Worm (Caenorhabditis elegans) whole organism, young adult: ENCODE measurements around the gene C27F2.4.
A peak's percentile ranks its signal among the peaks of the same experiment; 100 is the strongest.

ENCODE experiments used
- B0019.2 ChIP-seq: fragments of 200-800 bp; sonication (Bioruptor generic); conservative IDR thresholded peaks from 2 replicates; pipeline ENCODE4 v1.3.6; 2022; ENCODE audit warnings: missing genetic modification reagents, missing genetic modification characterization, missing compliant biosample characterization
- B0035.1 ChIP-seq: sonication (generic microtip); optimal IDR thresholded peaks from 2 replicates; lab custom pipeline; 2016; ENCODE audit warnings: missing genetic modification characterization, mild to moderate bottlenecking, missing compliant biosample characterization, missing genotype, missing genetic modification reagents
- B0336.3 ChIP-seq: fragments of 200-800 bp; sonication (Bioruptor generic); IDR thresholded peaks from 2 replicates; pipeline ENCODE4 v1.3.6; 2022; ENCODE audit warnings: missing genetic modification characterization, missing compliant biosample characterization
- C17E4.6 ChIP-seq: fragments of 200-800 bp; sonication (Bioruptor generic); IDR thresholded peaks from 2 replicates; pipeline ENCODE4 v1.3.6; 2022; ENCODE audit warnings: missing genetic modification reagents, missing genetic modification characterization, missing compliant biosample characterization
- F49E8.2 ChIP-seq: sonication (generic microtip); optimal IDR thresholded peaks from 3 replicates; lab custom pipeline; 2017; ENCODE audit warnings: missing genetic modification characterization, mild to moderate bottlenecking, missing compliant biosample characterization, antibody characterized with exemption, moderate library complexity; ENCODE audit not compliant: insufficient read depth
- F52B5.7 ChIP-seq: sonication (generic microtip); optimal IDR thresholded peaks from 2 replicates; lab custom pipeline; 2016; ENCODE audit warnings: mild to moderate bottlenecking, missing genetic modification characterization, missing compliant biosample characterization
- T07F8.4 ChIP-seq: sonication (generic microtip); optimal IDR thresholded peaks from 2 replicates; lab custom pipeline; 2016; ENCODE audit warnings: mild to moderate bottlenecking, missing genetic modification characterization, moderate library complexity, missing compliant biosample characterization
- Y53G8AR.9 ChIP-seq: fragments of 200-800 bp; sonication (Bioruptor generic); conservative IDR thresholded peaks from 2 replicates; pipeline ENCODE4 v1.3.6; 2022; ENCODE audit warnings: missing genetic modification reagents, missing genetic modification characterization, missing compliant biosample characterization
- Y56A3A.18 ChIP-seq: fragments of 200-800 bp; sonication (Bioruptor generic); IDR thresholded peaks from 2 replicates; pipeline ENCODE4 v1.3.6; 2022; ENCODE audit warnings: missing genetic modification reagents, missing genetic modification characterization, missing compliant biosample characterization
- Y67H2A.10 ChIP-seq: fragments of 200-800 bp; sonication (Bioruptor generic); conservative IDR thresholded peaks from 2 replicates; pipeline ENCODE4 v1.3.6; 2022; ENCODE audit warnings: missing genetic modification reagents, missing genetic modification characterization, missing compliant biosample characterization
- bed-2 ChIP-seq: fragments of 200-800 bp; sonication (Bioruptor generic); IDR thresholded peaks from 2 replicates; pipeline ENCODE4 v1.3.6; 2022; ENCODE audit warnings: missing genetic modification reagents, missing genetic modification characterization, missing compliant biosample characterization
- ccch-3 ChIP-seq: fragments of 200-800 bp; sonication (Bioruptor generic); optimal IDR thresholded peaks from 2 replicates; lab custom pipeline; 2018; ENCODE audit warnings: mild to moderate bottlenecking, missing genetic modification characterization, missing compliant biosample characterization
- ceh-91 ChIP-seq: fragments of 200-800 bp; sonication (Bioruptor generic); IDR thresholded peaks from 2 replicates; pipeline ENCODE4 v1.3.6; 2022; ENCODE audit warnings: missing genetic modification reagents, missing genetic modification characterization, missing compliant biosample characterization
- dox-1 ChIP-seq: fragments of 200-800 bp; sonication (Bioruptor generic); IDR thresholded peaks from 2 replicates; pipeline ENCODE4 v1.3.6; 2022; ENCODE audit warnings: missing genetic modification reagents, missing genetic modification characterization, missing compliant biosample characterization
- egl-18 ChIP-seq: fragments of 200-800 bp; sonication (Bioruptor generic); IDR thresholded peaks from 2 replicates; pipeline ENCODE4 v1.3.6; 2022; ENCODE audit warnings: missing genetic modification reagents, missing genetic modification characterization, missing compliant biosample characterization
- egl-44 ChIP-seq: fragments of 200-800 bp; sonication (Bioruptor generic); IDR thresholded peaks from 2 replicates; pipeline ENCODE4 v1.3.6; 2022; ENCODE audit warnings: missing genetic modification reagents, missing genetic modification characterization, missing compliant biosample characterization
- ekl-4 ChIP-seq: fragments of 200-800 bp; sonication (Bioruptor generic); IDR thresholded peaks from 2 replicates; pipeline ENCODE4 v1.3.6; 2022; ENCODE audit warnings: missing genetic modification reagents, missing genetic modification characterization, missing compliant biosample characterization
- ets-4 ChIP-seq: fragments of 200-800 bp; sonication (Bioruptor generic); optimal IDR thresholded peaks from 2 replicates; lab custom pipeline; 2018; ENCODE audit warnings: mild to moderate bottlenecking, missing genetic modification characterization, missing compliant biosample characterization
- hlh-26 ChIP-seq: fragments of 200-800 bp; sonication (Bioruptor generic); conservative IDR thresholded peaks from 2 replicates; pipeline ENCODE4 v1.3.6; 2022; ENCODE audit warnings: missing genetic modification reagents, missing genetic modification characterization, missing compliant biosample characterization
- hmg-20 ChIP-seq: fragments of 200-800 bp; sonication (Bioruptor generic); IDR thresholded peaks from 2 replicates; pipeline ENCODE4 v1.3.6; 2022; ENCODE audit warnings: missing genetic modification reagents, missing genetic modification characterization, missing compliant biosample characterization
- hrde-1 ChIP-seq: sonication (generic microtip); optimal IDR thresholded peaks from 2 replicates; lab custom pipeline; 2016; ENCODE audit warnings: missing genetic modification characterization, mild to moderate bottlenecking, missing compliant biosample characterization, moderate library complexity, missing genotype, missing genetic modification reagents, borderline replicate concordance
- let-526 ChIP-seq: fragments of 200-800 bp; sonication (Bioruptor generic); IDR thresholded peaks from 2 replicates; pipeline ENCODE4 v1.3.6; 2022; ENCODE audit warnings: missing genetic modification reagents, missing genetic modification characterization, missing compliant biosample characterization
- let-607 ChIP-seq, 2 experiments: fragments of 200-800 bp in 1 of 2; sonication (Bioruptor generic) in 1 of 2; sonication (generic microtip) in 1 of 2; optimal IDR thresholded peaks; 2 replicates each; lab custom pipeline; 2016 to 2018; ENCODE audit warnings: mild to moderate bottlenecking in 2 of 2, missing compliant biosample characterization in 2 of 2, missing genetic modification characterization in 2 of 2, moderate library complexity in 2 of 2, missing genotype in 1 of 2
- lin-54 ChIP-seq: fragments of 200-800 bp; sonication (Bioruptor generic); optimal IDR thresholded peaks from 2 replicates; lab custom pipeline; 2018; ENCODE audit warnings: mild to moderate bottlenecking, missing genetic modification characterization, missing compliant biosample characterization
- lir-1 ChIP-seq: fragments of 200-800 bp; sonication (Bioruptor generic); conservative IDR thresholded peaks from 2 replicates; pipeline ENCODE4 v1.3.6; 2022; ENCODE audit warnings: missing genetic modification reagents, missing genetic modification characterization, missing compliant biosample characterization
- lsl-1 ChIP-seq: fragments of 200-800 bp; sonication (Bioruptor generic); optimal IDR thresholded peaks from 2 replicates; lab custom pipeline; 2018; ENCODE audit warnings: mild to moderate bottlenecking, missing genetic modification characterization, moderate library complexity, missing compliant biosample characterization
- lsy-27 ChIP-seq: sonication (generic microtip); optimal IDR thresholded peaks from 2 replicates; lab custom pipeline; 2017; ENCODE audit warnings: missing genetic modification characterization, mild to moderate bottlenecking, missing compliant biosample characterization, antibody characterized with exemption, missing genotype, borderline replicate concordance; ENCODE audit not compliant: insufficient read depth
- nfya-2 ChIP-seq: fragments of 200-800 bp; sonication (Bioruptor generic); IDR thresholded peaks from 2 replicates; pipeline ENCODE4 v1.3.6; 2022; ENCODE audit warnings: missing genetic modification reagents, missing genetic modification characterization, missing compliant biosample characterization
- nhr-80 ChIP-seq: sonication (generic microtip); optimal IDR thresholded peaks from 2 replicates; lab custom pipeline; 2016; ENCODE audit warnings: missing genetic modification characterization, missing compliant biosample characterization
- pbrm-1 ChIP-seq: fragments of 200-800 bp; sonication (Bioruptor generic); IDR thresholded peaks from 2 replicates; pipeline ENCODE4 v1.3.6; 2022; ENCODE audit warnings: missing genetic modification reagents, missing genetic modification characterization, missing compliant biosample characterization
- rcor-1 ChIP-seq: fragments of 200-800 bp; sonication (Bioruptor generic); IDR thresholded peaks from 2 replicates; pipeline ENCODE4 v1.3.6; 2022; ENCODE audit warnings: missing genetic modification reagents, missing genetic modification characterization, missing compliant biosample characterization
- repo-1 ChIP-seq: sonication (generic microtip); optimal IDR thresholded peaks from 2 replicates; lab custom pipeline; 2017; ENCODE audit warnings: mild to moderate bottlenecking, missing genetic modification characterization, missing compliant biosample characterization
- snpc-1.1 ChIP-seq: sonication (generic microtip); optimal IDR thresholded peaks from 2 replicates; lab custom pipeline; 2017; ENCODE audit warnings: missing genetic modification characterization, mild to moderate bottlenecking, missing compliant biosample characterization, antibody characterized with exemption, moderate library complexity, missing genotype, missing genetic modification reagents; ENCODE audit not compliant: insufficient read depth
- snpc-4 ChIP-seq, 5 experiments: fragments of 150-350 bp in 1 of 5; sonication (generic microtip) in 4 of 5; optimal IDR thresholded peaks; 2 replicates each; lab custom pipeline; 2014 to 2018; ENCODE audit warnings: missing genetic modification characterization in 5 of 5, missing biosample characterization in 3 of 5, antibody characterized with exemption in 2 of 5, mild to moderate bottlenecking in 2 of 5, missing compliant biosample characterization in 2 of 5, missing genotype in 2 of 5, moderate library complexity in 2 of 5, missing genetic modification reagents in 1 of 5
- tlf-1 ChIP-seq: fragments of 200-800 bp; sonication (Bioruptor generic); optimal IDR thresholded peaks from 2 replicates; lab custom pipeline; 2018; ENCODE audit warnings: mild to moderate bottlenecking, missing genetic modification characterization, missing compliant biosample characterization
- ztf-25 ChIP-seq: fragments of 200-800 bp; sonication (Bioruptor generic); IDR thresholded peaks from 2 replicates; pipeline ENCODE4 v1.3.6; 2022; ENCODE audit warnings: missing genetic modification reagents, missing genetic modification characterization, missing compliant biosample characterization
- ztf-26 ChIP-seq: sonication (generic microtip); optimal IDR thresholded peaks from 2 replicates; lab custom pipeline; 2017; ENCODE audit warnings: missing genetic modification characterization, missing compliant biosample characterization
- ztf-6 ChIP-seq: fragments of 200-800 bp; sonication (Bioruptor generic); IDR thresholded peaks from 2 replicates; pipeline ENCODE4 v1.3.6; 2022; ENCODE audit warnings: missing genetic modification reagents, missing genetic modification characterization, missing compliant biosample characterization

The C27F2.4 gene

DNA sequence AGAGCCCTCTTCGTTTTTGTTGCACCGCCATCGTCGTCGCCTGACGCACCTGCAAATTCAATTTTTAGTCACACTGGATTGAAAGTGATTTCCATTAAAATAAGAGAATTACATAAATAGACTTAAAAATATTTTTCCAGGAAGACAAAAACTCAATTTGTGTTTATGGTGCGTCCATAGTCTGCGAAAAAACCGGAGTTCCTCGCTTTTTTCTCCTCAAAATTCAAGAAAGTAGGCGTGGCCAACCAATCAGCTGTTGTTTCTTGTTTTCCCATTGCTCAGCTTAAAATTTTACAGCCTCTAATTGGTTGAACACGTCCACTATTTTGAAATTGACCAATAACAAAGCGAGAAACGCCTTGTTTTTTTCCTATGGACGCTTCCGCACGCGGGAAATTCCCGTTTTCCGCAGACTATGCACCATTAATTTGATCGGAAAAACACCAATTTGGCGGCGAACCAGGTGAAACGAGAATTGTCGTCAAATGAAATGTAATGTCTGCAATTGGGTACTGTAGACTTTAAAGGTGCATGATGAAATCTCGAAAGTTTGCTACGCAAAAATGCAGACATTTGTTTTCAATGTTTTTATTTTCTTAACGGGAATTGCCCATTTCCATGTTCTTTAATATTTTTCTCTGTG, 24.5 kb upstream of the C27F2.4 start, which contains the start of gene C27F2.7 (continued):
- TF ChIP-seq B0336.3 (GFP tag; lab: Robert Waterston, UW) (peak; percentile 79), let-607 (tag; optimal IDR thresholded peaks at IDR 0.05; lab: Kevin White, UChicago) (no peak), ets-4 (GFP tag; lab: Kevin White, UChicago) (no peak), lsl-1 (GFP tag; lab: Kevin White, UChicago) (peak; percentile 94), dox-1 (GFP tag; lab: Robert Waterston, UW) (peak; percentile 84), Y53G8AR.9 (GFP tag; lab: Robert Waterston, UW) (0 out of 2 replicates have a peak, but pooled peaks have one; percentile 57), F52B5.7 (no peak), let-526 (GFP tag; lab: Robert Waterston, UW) (no peak), snpc-1.1 (tag; lab: Kevin White, UChicago) (no peak), snpc-4 (GFP tag; optimal IDR thresholded peaks at IDR 0.05; lab: Kevin White, UChicago) (no peak), snpc-4 (tag; optimal IDR thresholded peaks at IDR 0.05; lab: Kevin White, UChicago) (no peak), T07F8.4 (tag; lab: Kevin White, UChicago) (no peak), B0019.2 (GFP tag; lab: Robert Waterston, UW) (peak; percentile 68; the same call in 1 of the 2 replicates), B0035.1 (tag; lab: Kevin White, UChicago) (no peak), lin-54 (GFP tag; lab: Kevin White, UChicago) (peak; percentile 75), Y67H2A.10 (no peak), ztf-25 (GFP tag; lab: Robert Waterston, UW) (0 out of 2 replicates have a peak, but pooled peaks have one; percentile 38), lir-1 (no peak), nhr-80 (tag; lab: Kevin White, UChicago) (no peak), pbrm-1 (GFP tag; lab: Robert Waterston, UW) (peak; percentile 58; the same call in 1 of the 2 replicates), repo-1 (tag; lab: Kevin White, UChicago) (no peak), ztf-26 (no peak), ceh-91 (GFP tag; lab: Robert Waterston, UW) (peak; percentile 91), ccch-3 (GFP tag; lab: Kevin White, UChicago) (no peak), bed-2 (GFP tag; lab: Robert Waterston, UW) (no peak), rcor-1 (GFP tag; lab: Robert Waterston, UW) (peak; percentile 83), hrde-1 (peak; percentile 29), Y56A3A.18 (GFP tag; lab: Robert Waterston, UW) (no peak), nfya-2 (GFP tag; lab: Robert Waterston, UW) (peak; percentile 92), egl-18 (GFP tag; lab: Robert Waterston, UW) (no peak), C17E4.6 (GFP tag; lab: Robert Waterston, UW) (peak; percentile 71; the same call in 1 of the 2 replicates), F49E8.2 (tag; lab: Kevin White, UChicago) (peak; percentile 72), lsy-27 (tag; lab: Kevin White, UChicago) (no peak), egl-44 (GFP tag; lab: Robert Waterston, UW) (no peak), hlh-26 (no peak), tlf-1 (GFP tag; lab: Kevin White, UChicago) (peak; percentile 60), ztf-6 (no peak), hmg-20 (GFP tag; lab: Robert Waterston, UW) (no peak), ekl-4 (GFP tag; lab: Robert Waterston, UW) (peak; percentile 66)
